Worm (Caenorhabditis elegans) whole organism, midembryonic: ENCODE data around the gene gly-7.

ENCODE experiments used
- cog-1 ChIP-seq: sonication (generic microtip); optimal IDR thresholded peaks from 2 replicates; lab custom pipeline; 2016; ENCODE audit warnings: missing genetic modification characterization, missing compliant biosample characterization
- tab-1 ChIP-seq: fragments of 200-800 bp; sonication (Bioruptor generic); IDR thresholded peaks from 2 replicates; pipeline ENCODE4 v1.3.6; 2022; ENCODE audit warnings: missing genetic modification characterization, missing compliant biosample characterization

DNA sequence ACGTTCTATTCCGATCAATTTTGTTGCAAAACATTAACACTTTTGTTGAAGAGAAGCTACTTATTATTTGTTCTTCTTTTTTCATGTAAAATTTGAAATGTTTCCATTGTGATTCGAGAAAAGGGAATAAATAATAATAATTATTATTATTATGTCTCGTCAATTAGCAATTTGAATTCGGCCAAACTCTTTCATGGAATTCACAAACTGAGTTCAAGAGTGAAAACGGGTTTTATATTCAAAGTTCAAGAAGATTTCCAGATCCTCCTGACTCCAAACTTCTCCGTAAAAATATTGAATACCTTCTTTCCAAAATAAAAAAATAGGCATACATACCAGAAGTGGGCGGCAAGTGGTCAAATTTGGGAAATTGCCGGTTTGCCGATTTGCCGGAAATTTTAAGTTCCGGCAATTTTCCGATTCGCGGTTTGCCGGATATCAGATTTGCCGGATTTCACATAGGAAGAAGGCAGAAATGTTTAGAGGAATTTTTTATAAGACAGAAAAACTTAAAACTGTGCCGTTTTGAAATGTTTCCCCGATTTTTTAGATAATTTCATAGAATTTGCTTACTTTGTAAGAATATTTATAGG, 15.3 kb downstream of the gly-7 start:
- no peak for TF ChIP-seq cog-1 (tag; lab: Kevin White, UChicago)
- TF ChIP-seq tab-1 = no peak
